Worm (Caenorhabditis elegans) whole organism, young adult: Measurements from ENCODE around the gene nhr-5.

Experiments used
- B0019.2 ChIP-seq: fragments of 200-800 bp; sonication (Bioruptor generic); conservative IDR thresholded peaks from 2 replicates; pipeline ENCODE4 v1.3.6; 2022; ENCODE audit warnings: missing genetic modification reagents, missing genetic modification characterization, missing compliant biosample characterization
- B0336.3 ChIP-seq: fragments of 200-800 bp; sonication (Bioruptor generic); IDR thresholded peaks from 2 replicates; pipeline ENCODE4 v1.3.6; 2022; ENCODE audit warnings: missing genetic modification characterization, missing compliant biosample characterization
- C17E4.6 ChIP-seq: fragments of 200-800 bp; sonication (Bioruptor generic); IDR thresholded peaks from 2 replicates; pipeline ENCODE4 v1.3.6; 2022; ENCODE audit warnings: missing genetic modification reagents, missing genetic modification characterization, missing compliant biosample characterization
- D2030.7 ChIP-seq: fragments of 200-800 bp; sonication (Bioruptor generic); IDR thresholded peaks from 2 replicates; pipeline ENCODE4 v1.3.6; 2022; ENCODE audit warnings: missing genetic modification reagents, missing genetic modification characterization, missing compliant biosample characterization
- F22D6.2 ChIP-seq: sonication (generic microtip); optimal IDR thresholded peaks from 2 replicates; lab custom pipeline; 2016; ENCODE audit warnings: mild to moderate bottlenecking, missing genetic modification characterization, missing compliant biosample characterization
- F37B4.10 ChIP-seq: fragments of 200-800 bp; sonication (Bioruptor generic); IDR thresholded peaks from 2 replicates; pipeline ENCODE4 v1.3.6; 2022; ENCODE audit warnings: missing genetic modification characterization, missing compliant biosample characterization
- F39B2.1 ChIP-seq: fragments of 200-800 bp; sonication (Bioruptor generic); IDR thresholded peaks from 2 replicates; pipeline ENCODE4 v1.3.6; 2022; ENCODE audit warnings: missing genetic modification reagents, missing genetic modification characterization, missing compliant biosample characterization
- F49E8.2 ChIP-seq: sonication (generic microtip); optimal IDR thresholded peaks from 3 replicates; lab custom pipeline; 2017; ENCODE audit warnings: missing genetic modification characterization, mild to moderate bottlenecking, missing compliant biosample characterization, antibody characterized with exemption, moderate library complexity; ENCODE audit not compliant: insufficient read depth
- F57C9.4 ChIP-seq: sonication (generic microtip); optimal IDR thresholded peaks from 2 replicates; lab custom pipeline; 2017; ENCODE audit warnings: mild to moderate bottlenecking, missing genetic modification characterization, missing compliant biosample characterization
- K12H6.12 ChIP-seq: fragments of 200-800 bp; sonication (Bioruptor generic); optimal IDR thresholded peaks from 2 replicates; lab custom pipeline; 2018; ENCODE audit warnings: mild to moderate bottlenecking, missing genetic modification characterization, missing compliant biosample characterization
- Y56A3A.18 ChIP-seq: fragments of 200-800 bp; sonication (Bioruptor generic); IDR thresholded peaks from 2 replicates; pipeline ENCODE4 v1.3.6; 2022; ENCODE audit warnings: missing genetic modification reagents, missing genetic modification characterization, missing compliant biosample characterization
- akir-1 ChIP-seq: fragments of 200-800 bp; sonication (Bioruptor generic); optimal IDR thresholded peaks from 2 replicates; lab custom pipeline; 2018; ENCODE audit warnings: mild to moderate bottlenecking, missing genetic modification characterization, moderate library complexity, missing compliant biosample characterization
- athp-1 ChIP-seq: sonication (generic microtip); optimal IDR thresholded peaks from 2 replicates; lab custom pipeline; 2017; ENCODE audit warnings: mild to moderate bottlenecking, missing genetic modification characterization, missing compliant biosample characterization
- attf-6 ChIP-seq: fragments of 200-800 bp; sonication (Bioruptor generic); IDR thresholded peaks from 2 replicates; pipeline ENCODE4 v1.3.6; 2022; ENCODE audit warnings: missing genetic modification reagents, missing genetic modification characterization, missing compliant biosample characterization
- ceh-58 ChIP-seq: fragments of 200-800 bp; sonication (Bioruptor generic); IDR thresholded peaks from 2 replicates; pipeline ENCODE4 v1.3.6; 2022; ENCODE audit warnings: missing genetic modification characterization, missing compliant biosample characterization
- ceh-91 ChIP-seq: fragments of 200-800 bp; sonication (Bioruptor generic); IDR thresholded peaks from 2 replicates; pipeline ENCODE4 v1.3.6; 2022; ENCODE audit warnings: missing genetic modification reagents, missing genetic modification characterization, missing compliant biosample characterization
- chd-7 ChIP-seq: sonication (generic microtip); optimal IDR thresholded peaks from 2 replicates; lab custom pipeline; 2016; ENCODE audit warnings: mild to moderate bottlenecking, missing genetic modification characterization, moderate library complexity, missing compliant biosample characterization
- dox-1 ChIP-seq: fragments of 200-800 bp; sonication (Bioruptor generic); IDR thresholded peaks from 2 replicates; pipeline ENCODE4 v1.3.6; 2022; ENCODE audit warnings: missing genetic modification reagents, missing genetic modification characterization, missing compliant biosample characterization
- dpff-1 ChIP-seq: sonication (generic microtip); optimal IDR thresholded peaks from 2 replicates; lab custom pipeline; 2017; ENCODE audit warnings: mild to moderate bottlenecking, missing genetic modification characterization, missing compliant biosample characterization
- dpl-1 ChIP-seq: fragments of 150-350 bp; optimal IDR thresholded peaks from 2 replicates; lab custom pipeline; 2014; ENCODE audit warnings: missing biosample characterization, missing genetic modification reagents, missing genetic modification characterization
- egl-18 ChIP-seq: fragments of 200-800 bp; sonication (Bioruptor generic); IDR thresholded peaks from 2 replicates; pipeline ENCODE4 v1.3.6; 2022; ENCODE audit warnings: missing genetic modification reagents, missing genetic modification characterization, missing compliant biosample characterization
- ets-4 ChIP-seq: fragments of 200-800 bp; sonication (Bioruptor generic); optimal IDR thresholded peaks from 2 replicates; lab custom pipeline; 2018; ENCODE audit warnings: mild to moderate bottlenecking, missing genetic modification characterization, missing compliant biosample characterization
- fkh-3 ChIP-seq: sonication (generic microtip); optimal IDR thresholded peaks from 2 replicates; lab custom pipeline; 2016; ENCODE audit warnings: mild to moderate bottlenecking, missing genetic modification characterization, missing compliant biosample characterization
- gei-17 ChIP-seq: fragments of 200-800 bp; sonication (Bioruptor generic); optimal IDR thresholded peaks from 2 replicates; lab custom pipeline; 2018; ENCODE audit warnings: mild to moderate bottlenecking, missing genetic modification characterization, missing compliant biosample characterization
- hlh-26 ChIP-seq: fragments of 200-800 bp; sonication (Bioruptor generic); conservative IDR thresholded peaks from 2 replicates; pipeline ENCODE4 v1.3.6; 2022; ENCODE audit warnings: missing genetic modification reagents, missing genetic modification characterization, missing compliant biosample characterization
- hmg-20 ChIP-seq: fragments of 200-800 bp; sonication (Bioruptor generic); IDR thresholded peaks from 2 replicates; pipeline ENCODE4 v1.3.6; 2022; ENCODE audit warnings: missing genetic modification reagents, missing genetic modification characterization, missing compliant biosample characterization
- hrde-1 ChIP-seq: sonication (generic microtip); optimal IDR thresholded peaks from 2 replicates; lab custom pipeline; 2016; ENCODE audit warnings: missing genetic modification characterization, mild to moderate bottlenecking, missing compliant biosample characterization, moderate library complexity, missing genotype, missing genetic modification reagents, borderline replicate concordance
- lin-35 ChIP-seq, 3 experiments: fragments of 150-350 bp in 2 of 3; sonication (generic microtip) in 1 of 3; optimal IDR thresholded peaks; 2 replicates each; lab custom pipeline; 2014 to 2018; ENCODE audit warnings: missing biosample characterization in 3 of 3, missing genetic modification characterization in 3 of 3, missing genetic modification reagents in 3 of 3
- lsl-1 ChIP-seq: fragments of 200-800 bp; sonication (Bioruptor generic); optimal IDR thresholded peaks from 2 replicates; lab custom pipeline; 2018; ENCODE audit warnings: mild to moderate bottlenecking, missing genetic modification characterization, moderate library complexity, missing compliant biosample characterization
- mcd-1 ChIP-seq: fragments of 200-800 bp; sonication (Bioruptor generic); IDR thresholded peaks from 2 replicates; pipeline ENCODE4 v1.3.6; 2022; ENCODE audit warnings: missing genetic modification reagents, missing genetic modification characterization, missing compliant biosample characterization
- nhr-27 ChIP-seq: fragments of 200-800 bp; sonication (Bioruptor generic); optimal IDR thresholded peaks from 2 replicates; lab custom pipeline; 2018; ENCODE audit warnings: mild to moderate bottlenecking, missing genetic modification characterization, moderate library complexity, missing compliant biosample characterization
- nhr-90 ChIP-seq: sonication (generic microtip); optimal IDR thresholded peaks from 2 replicates; lab custom pipeline; 2016; ENCODE audit warnings: missing genotype, mild to moderate bottlenecking, missing genetic modification characterization, missing compliant biosample characterization
- pha-4 ChIP-seq: fragments of 150-350 bp; sonication (generic microtip); optimal IDR thresholded peaks from 2 replicates; lab custom pipeline; 2014; ENCODE audit warnings: missing biosample characterization, missing genetic modification reagents, missing genetic modification characterization
- rcor-1 ChIP-seq: fragments of 200-800 bp; sonication (Bioruptor generic); IDR thresholded peaks from 2 replicates; pipeline ENCODE4 v1.3.6; 2022; ENCODE audit warnings: missing genetic modification reagents, missing genetic modification characterization, missing compliant biosample characterization
- repo-1 ChIP-seq: sonication (generic microtip); optimal IDR thresholded peaks from 2 replicates; lab custom pipeline; 2017; ENCODE audit warnings: mild to moderate bottlenecking, missing genetic modification characterization, missing compliant biosample characterization
- snpc-1.3 ChIP-seq: sonication (generic microtip); optimal IDR thresholded peaks from 2 replicates; lab custom pipeline; 2017; ENCODE audit warnings: missing genetic modification characterization, mild to moderate bottlenecking, missing compliant biosample characterization, antibody characterized with exemption, moderate library complexity, missing genotype, missing genetic modification reagents; ENCODE audit not compliant: insufficient read depth
- tbp1 ChIP-seq: fragments of 200-800 bp; sonication (Bioruptor generic); optimal IDR thresholded peaks from 2 replicates; lab custom pipeline; 2018; ENCODE audit warnings: mild to moderate bottlenecking, missing genetic modification characterization, missing compliant biosample characterization
- unc-130 ChIP-seq: sonication (generic microtip); optimal IDR thresholded peaks from 2 replicates; lab custom pipeline; 2016; ENCODE audit warnings: missing genetic modification reagents, missing genetic modification characterization, missing compliant biosample characterization
- zfh-2 ChIP-seq: fragments of 200-800 bp; sonication (Bioruptor generic); conservative IDR thresholded peaks from 2 replicates; pipeline ENCODE4 v1.3.6; 2022; ENCODE audit warnings: missing genetic modification reagents, missing genetic modification characterization, missing compliant biosample characterization
- ztf-22 ChIP-seq: fragments of 200-800 bp; sonication (Bioruptor generic); optimal IDR thresholded peaks from 2 replicates; lab custom pipeline; 2018; ENCODE audit warnings: mild to moderate bottlenecking, missing genetic modification characterization, moderate library complexity, missing compliant biosample characterization
- ztf-3 ChIP-seq: fragments of 200-800 bp; sonication (Bioruptor generic); optimal IDR thresholded peaks from 2 replicates; lab custom pipeline; 2018; ENCODE audit warnings: mild to moderate bottlenecking, missing genetic modification characterization, missing compliant biosample characterization
- ztf-6 ChIP-seq: fragments of 200-800 bp; sonication (Bioruptor generic); IDR thresholded peaks from 2 replicates; pipeline ENCODE4 v1.3.6; 2022; ENCODE audit warnings: missing genetic modification reagents, missing genetic modification characterization, missing compliant biosample characterization

The nhr-5 gene

DNA sequence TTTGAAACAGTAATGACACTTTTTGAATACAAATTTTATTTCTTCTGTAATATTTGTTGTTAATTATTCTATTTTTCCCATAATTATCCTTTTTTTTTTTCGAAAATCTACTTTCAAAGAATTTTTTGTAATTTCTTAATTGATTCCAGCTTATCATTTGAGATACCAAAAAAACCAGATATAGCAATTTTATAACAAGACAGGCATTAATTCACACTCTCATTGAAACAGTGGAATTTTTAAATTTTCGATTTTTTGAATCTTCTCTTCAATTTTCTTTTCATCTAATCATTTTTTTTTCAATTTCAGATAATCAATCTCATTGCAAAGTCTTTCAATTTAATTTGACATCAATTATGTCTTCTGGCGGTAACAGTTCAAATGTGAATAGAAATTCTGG is at the start of gene nhr-5:
Gene nhr-5, plus strand, starts transcription at position 301 of the 400 bp plus-strand sequence.
- no peak for TF ChIP-seq ceh-58 (GFP tag; lab: Robert Waterston, UW)
- no peak for TF ChIP-seq chd-7 (tag; lab: Kevin White, UChicago)
- TF ChIP-seq zfh-2 = no peak
- TF ChIP-seq F39B2.1 (GFP tag; lab: Robert Waterston, UW) = no peak
- no peak for TF ChIP-seq lin-35 (GFP tag; optimal IDR thresholded peaks at IDR 0.05; lab: Kevin White, UChicago)
- TF ChIP-seq nhr-27 (tag; lab: Kevin White, UChicago) = no peak
- no peak for TF ChIP-seq C17E4.6 (GFP tag; lab: Robert Waterston, UW)
- no peak for TF ChIP-seq hrde-1 (tag; lab: Kevin White, UChicago)
- no peak for TF ChIP-seq dpff-1 (tag; lab: Kevin White, UChicago)
- TF ChIP-seq ceh-91 (GFP tag; lab: Robert Waterston, UW) = no peak
- TF ChIP-seq rcor-1 (GFP tag; lab: Robert Waterston, UW) = no peak
- no peak for TF ChIP-seq pha-4 (tag; lab: Kevin White, UChicago)
- TF ChIP-seq nhr-90 = no peak

DNA sequence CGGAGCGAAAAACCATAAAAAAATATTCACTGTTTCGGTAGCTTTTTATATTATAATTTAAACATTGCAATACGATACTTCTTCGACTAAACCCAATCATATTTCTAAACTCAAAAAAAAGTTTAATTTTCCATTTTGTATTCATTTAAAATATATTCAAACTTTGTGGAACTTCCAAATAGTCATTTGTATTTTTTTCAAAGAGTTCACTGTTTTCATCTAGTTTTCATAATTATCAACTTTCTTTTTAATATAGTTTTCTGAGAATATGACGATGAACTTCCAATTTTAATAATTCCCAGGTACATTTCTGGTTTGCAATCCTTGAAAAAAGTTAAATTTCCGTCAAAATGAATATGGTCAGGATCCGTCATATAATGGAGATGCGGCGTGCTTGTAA is 38.8 kb upstream of the nhr-5 start, which contains the start of gene cpna-4:
Gene cpna-4, plus strand, starts transcription at position 301 of the 400 bp plus-strand sequence.
- TF ChIP-seq ztf-3 (no peak), mcd-1 (no peak), D2030.7 (GFP tag; lab: Robert Waterston, UW) (no peak), repo-1 (tag; lab: Kevin White, UChicago) (no peak), hlh-26 (GFP tag; lab: Robert Waterston, UW) (no peak), hmg-20 (GFP tag; lab: Robert Waterston, UW) (no peak), ztf-22 (GFP tag; lab: Kevin White, UChicago) (no peak), dpl-1 (GFP tag; lab: Kevin White, UChicago) (no peak), gei-17 (GFP tag; lab: Kevin White, UChicago) (no peak), Y56A3A.18 (no peak), athp-1 (tag; lab: Kevin White, UChicago) (no peak), dox-1 (GFP tag; lab: Robert Waterston, UW) (no peak), chd-7 (tag; lab: Kevin White, UChicago) (no peak), akir-1 (GFP tag; lab: Kevin White, UChicago) (no peak), K12H6.12 (tag; lab: Kevin White, UChicago) (no peak), B0336.3 (GFP tag; lab: Robert Waterston, UW) (no peak), F22D6.2 (tag; lab: Kevin White, UChicago) (no peak), attf-6 (GFP tag; lab: Robert Waterston, UW) (no peak), lsl-1 (GFP tag; lab: Kevin White, UChicago) (no peak)

DNA sequence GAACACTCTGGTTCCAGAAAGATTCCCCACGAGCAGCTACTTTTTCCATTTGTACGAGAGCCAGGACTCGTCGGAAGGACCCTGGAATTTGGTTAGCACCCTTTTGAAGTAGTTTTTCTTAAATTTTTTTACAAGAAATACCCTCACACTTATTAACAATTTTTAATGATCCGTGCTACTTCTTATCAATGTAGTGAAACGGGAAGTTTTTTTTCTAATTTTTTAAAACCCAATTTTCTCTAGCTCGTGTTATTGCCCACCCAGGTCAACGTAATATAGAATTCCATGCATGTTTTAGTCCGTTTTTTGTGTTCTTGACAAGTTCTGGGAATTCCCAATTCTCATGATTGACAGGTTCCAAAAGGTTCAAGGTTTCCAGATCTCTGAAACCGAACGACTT is 38.2 kb upstream of the nhr-5 start:
- TF ChIP-seq fkh-3 (no peak), rcor-1 (GFP tag; lab: Robert Waterston, UW) (no peak), egl-18 (no peak), F57C9.4 (tag; lab: Kevin White, UChicago) (no peak), hrde-1 (tag; lab: Kevin White, UChicago) (no peak), attf-6 (GFP tag; lab: Robert Waterston, UW) (no peak), F37B4.10 (GFP tag; lab: Robert Waterston, UW) (no peak), B0019.2 (GFP tag; lab: Robert Waterston, UW) (no peak), F49E8.2 (no peak), unc-130 (GFP tag; lab: Kevin White, UChicago) (no peak), B0336.3 (GFP tag; lab: Robert Waterston, UW) (no peak), snpc-1.3 (tag; lab: Kevin White, UChicago) (no peak), tbp1 (GFP tag; lab: Kevin White, UChicago) (no peak), ztf-6 (GFP tag; lab: Robert Waterston, UW) (no peak), F39B2.1 (GFP tag; lab: Robert Waterston, UW) (no peak), ets-4 (GFP tag; lab: Kevin White, UChicago) (no peak)
